Fruit fly (Drosophila melanogaster) Kc167 (cell line): ENCODE results near the gene CG17841.

ENCODE experiments used
- Myc ChIP-seq: fragments of >200 bp; optimal IDR thresholded peaks from 2 replicates; lab custom pipeline; 2017; ENCODE audit warnings: missing external identifiers
- h ChIP-seq: fragments of >200 bp; optimal IDR thresholded peaks from 3 replicates; lab custom pipeline; 2018; ENCODE audit warnings: missing external identifiers
- insv ChIP-seq: fragments of >200 bp; optimal IDR thresholded peaks from 3 replicates; lab custom pipeline; 2018; ENCODE audit warnings: missing external identifiers
- psq ChIP-seq: fragments of >200 bp; optimal IDR thresholded peaks from 2 replicates; lab custom pipeline; 2017; ENCODE audit warnings: missing external identifiers
- ttk ChIP-seq: sonication (Bioruptor generic); optimal IDR thresholded peaks from 2 replicates; lab custom pipeline; 2017; ENCODE audit warnings: missing external identifiers

DNA sequence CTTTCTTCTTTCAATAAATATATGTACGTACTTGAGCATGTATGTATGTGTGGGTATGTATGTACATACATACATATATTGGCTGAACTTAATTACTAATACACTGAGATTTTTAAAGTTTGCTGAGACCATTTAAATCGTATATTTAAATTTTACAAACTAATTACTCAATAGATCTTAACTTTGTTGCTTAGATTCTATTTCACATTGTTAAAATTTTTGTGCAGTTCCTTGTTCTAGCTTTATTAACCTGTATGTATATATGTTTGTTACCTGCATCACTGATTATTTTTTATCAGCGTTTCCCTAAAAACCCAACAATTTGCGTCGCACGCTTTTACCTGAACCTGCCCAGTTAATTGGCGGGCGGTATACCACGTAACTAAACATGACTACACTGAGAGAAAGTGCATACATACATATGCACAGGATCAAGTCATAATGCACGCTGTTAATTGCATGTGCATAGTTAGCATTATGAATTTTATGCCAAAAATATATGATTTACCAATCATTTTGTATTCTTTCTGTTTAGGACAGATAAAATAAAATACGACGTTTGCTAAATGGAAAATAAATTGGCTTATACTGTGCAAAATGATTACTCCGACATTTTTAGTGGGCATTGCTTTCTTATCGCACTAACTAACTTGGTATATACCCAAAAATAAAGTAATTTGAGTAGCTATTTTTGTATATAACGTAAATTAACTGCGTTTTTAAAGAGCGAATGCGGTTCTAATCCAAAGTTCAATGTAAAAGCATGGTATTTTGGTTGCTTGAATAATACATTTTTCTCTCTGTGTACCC is 5.1 kb upstream of the CG17841 start:
- TF ChIP-seq psq (lab: Kevin White, UChicago), result no peak
- TF ChIP-seq h (lab: Kevin White, UChicago), result no peak
- no peak for TF ChIP-seq Myc
- no peak for TF ChIP-seq ttk
- TF ChIP-seq insv (lab: Kevin White, UChicago), result no peak
